Fruit fly (Drosophila melanogaster): ENCODE data around the gene msl-2.

Gene msl-2

dm6 chr2L:3439502-3439901 lies 26.4 kb downstream of the msl-2 start (continued):
- TF ChIP-seq jumu (GFP tag; optimal IDR thresholded peaks at IDR 0.05) (no peak), eve (GFP tag; optimal IDR thresholded peaks at IDR 0.05) (peak in 1 of 2 experiments; percentile 2), Fer3 (tag; optimal IDR thresholded peaks at IDR 0.05) (no peak), NFAT (GFP tag; IDR thresholded peaks at IDR 0.05) (no peak), kay (GFP tag; optimal IDR thresholded peaks at IDR 0.05) (no peak), kah (GFP tag; optimal IDR thresholded peaks at IDR 0.05) (no peak), zfh1 (GFP tag; IDR thresholded peaks at IDR 0.05) (no peak), CG17328 (GFP tag; IDR thresholded peaks at IDR 0.05) (no peak), CG6813 (GFP tag; optimal IDR thresholded peaks at IDR 0.05) (no peak), sr (GFP tag; IDR thresholded peaks at IDR 0.05) (no peak), CG10959 (GFP tag; IDR thresholded peaks at IDR 0.05) (no peak), esg (GFP tag; conservative IDR thresholded peaks at IDR 0.05) (no peak), nerfin-2 (GFP tag; IDR thresholded peaks at IDR 0.05; ENCODE audit: partially characterized antibody) (no peak), dati (GFP tag; IDR thresholded peaks at IDR 0.05) (no peak), pho (GFP tag; optimal IDR thresholded peaks at IDR 0.05) (no peak), CG13123 (GFP tag; optimal IDR thresholded peaks at IDR 0.05) (no peak), CG12744 (GFP tag; optimal IDR thresholded peaks at IDR 0.05) (no peak), HLH4C (GFP tag; IDR thresholded peaks at IDR 0.05; ENCODE audit: partially characterized antibody) (no peak), NK7.1 (GFP tag; optimal IDR thresholded peaks at IDR 0.05) (no peak), CG13287 (GFP tag; IDR thresholded peaks at IDR 0.05; ENCODE audit: partially characterized antibody) (no peak), emc (GFP tag; optimal IDR thresholded peaks at IDR 0.05) (no peak), Lhr (GFP tag; optimal IDR thresholded peaks at IDR 0.05) (no peak), Atf6 (GFP tag; IDR thresholded peaks at IDR 0.05) (no peak), CG2202 (tag; optimal IDR thresholded peaks at IDR 0.05) (no peak), sens (GFP tag) (peak; percentile 83), NC2α (GFP tag; optimal IDR thresholded peaks at IDR 0.05) (no peak), Optix (GFP tag; IDR thresholded peaks at IDR 0.05) (no peak), CG2129 (GFP tag; IDR thresholded peaks at IDR 0.05; ENCODE audit: partially characterized antibody) (no peak), CG16813 (GFP tag; IDR thresholded peaks at IDR 0.05; ENCODE audit: partially characterized antibody) (no peak), CG15011 (GFP tag; optimal IDR thresholded peaks at IDR 0.05) (no peak), nau (GFP tag; optimal IDR thresholded peaks at IDR 0.05) (no peak), CG12236 (GFP tag; optimal IDR thresholded peaks at IDR 0.05) (no peak), Dip2 (GFP tag; IDR thresholded peaks at IDR 0.05) (no peak), cas (GFP tag; IDR thresholded peaks at IDR 0.05) (no peak), CG33557 (GFP tag; optimal IDR thresholded peaks at IDR 0.05) (peak; percentile 31), abd-A (tag; optimal IDR thresholded peaks at IDR 0.05) (no peak), CG17829 (tag; optimal IDR thresholded peaks at IDR 0.05) (peak; percentile 36), CG15269 (tag; optimal IDR thresholded peaks at IDR 0.05) (no peak), CG34376 (GFP tag; optimal IDR thresholded peaks at IDR 0.05) (no peak), CG6854 (GFP tag; optimal IDR thresholded peaks at IDR 0.05) (no peak), CG1832 (GFP tag; optimal IDR thresholded peaks at IDR 0.05) (no peak), psq (GFP tag; optimal IDR thresholded peaks at IDR 0.05) (no peak), pzg (GFP tag; optimal IDR thresholded peaks at IDR 0.05) (no peak), CG3995 (GFP tag; optimal IDR thresholded peaks at IDR 0.05) (no peak), Dip3 (GFP tag; optimal IDR thresholded peaks at IDR 0.05) (no peak), CG14860 (GFP tag; IDR thresholded peaks at IDR 0.05; ENCODE audit: partially characterized antibody) (no peak), zen (tag; optimal IDR thresholded peaks at IDR 0.05) (no peak), sna (GFP tag; IDR thresholded peaks at IDR 0.05; ENCODE audit: partially characterized antibody) (no peak), CG10321 (GFP tag; IDR thresholded peaks at IDR 0.05) (no peak), grn (GFP tag; optimal IDR thresholded peaks at IDR 0.05) (no peak), fu2 (GFP tag; optimal IDR thresholded peaks at IDR 0.05) (no peak)
